Fruit fly (Drosophila melanogaster) whole organism, embryonic: Measurements from ENCODE around the gene CG43925.
A peak's percentile ranks its signal among the peaks of the same experiment; 100 is the strongest.

Experiments used
- ATbp ChIP-seq: fragments of 200-800 bp; sonication (Bioruptor generic); optimal IDR thresholded peaks from 2 replicates; lab custom pipeline; 2017; ENCODE audit warnings: missing biosample characterization, mild to moderate bottlenecking, missing genetic modification characterization, missing genetic modification reagents
- CG10209 ChIP-seq: fragments of 200-800 bp; sonication (Bioruptor generic); optimal IDR thresholded peaks from 3 replicates; lab custom pipeline; 2017; ENCODE audit warnings: missing biosample characterization, mild to moderate bottlenecking, missing genetic modification characterization, missing genetic modification reagents
- CG11093 ChIP-seq: fragments of 200-800 bp; sonication (Bioruptor generic); IDR thresholded peaks from 3 replicates; pipeline ENCODE4 v1.3.6; 2022; ENCODE audit warnings: missing biosample characterization, missing genetic modification characterization
- CG12219 ChIP-seq: fragments of 200-800 bp; sonication (Bioruptor generic); optimal IDR thresholded peaks from 3 replicates; lab custom pipeline; 2018; ENCODE audit warnings: missing biosample characterization, mild to moderate bottlenecking, missing genetic modification characterization
- CG12391 ChIP-seq: fragments of 200-800 bp; sonication (Bioruptor generic); optimal IDR thresholded peaks from 3 replicates; lab custom pipeline; 2018; ENCODE audit warnings: missing biosample characterization, mild to moderate bottlenecking, missing genetic modification characterization, moderate library complexity
- CG1529 ChIP-seq: fragments of 200-800 bp; sonication (Bioruptor generic); optimal IDR thresholded peaks from 3 replicates; lab custom pipeline; 2018; ENCODE audit warnings: missing biosample characterization, missing genetic modification characterization
- CG15601 ChIP-seq: fragments of 200-800 bp; sonication (Bioruptor generic); optimal IDR thresholded peaks from 3 replicates; lab custom pipeline; 2019; ENCODE audit warnings: missing biosample characterization, mild to moderate bottlenecking, missing genetic modification characterization, moderate library complexity
- CG1647 ChIP-seq: fragments of 200-800 bp; sonication (Bioruptor generic); optimal IDR thresholded peaks from 3 replicates; lab custom pipeline; 2016; ENCODE audit warnings: missing biosample characterization, missing genetic modification characterization
- CG16813 ChIP-seq: fragments of 200-800 bp; sonication (Bioruptor generic); IDR thresholded peaks from 3 replicates; pipeline ENCODE4 v1.3.6; 2022; ENCODE audit warnings: missing biosample characterization, missing genetic modification characterization; ENCODE audit not compliant: partially characterized antibody
- CG17328 ChIP-seq: fragments of 200-800 bp; sonication (Bioruptor generic); IDR thresholded peaks from 2 replicates; pipeline ENCODE4 v1.3.6; 2022; ENCODE audit warnings: missing biosample characterization, missing genetic modification characterization
- CG17361 ChIP-seq: fragments of 200-800 bp; sonication (Bioruptor generic); IDR thresholded peaks from 3 replicates; pipeline ENCODE4 v1.3.6; 2022; ENCODE audit warnings: missing biosample characterization, missing genetic modification characterization
- CG18599 ChIP-seq: fragments of 200-800 bp; sonication (Bioruptor generic); optimal IDR thresholded peaks from 3 replicates; lab custom pipeline; 2017; ENCODE audit warnings: missing biosample characterization, missing genetic modification characterization, mild to moderate bottlenecking, moderate library complexity, missing genetic modification reagents
- CG30431 ChIP-seq: fragments of 200-800 bp; sonication (Bioruptor generic); optimal IDR thresholded peaks from 2 replicates; lab custom pipeline; 2017; ENCODE audit warnings: missing biosample characterization, missing genetic modification characterization
- CG3163 ChIP-seq: fragments of 200-800 bp; sonication (Bioruptor generic); optimal IDR thresholded peaks from 3 replicates; lab custom pipeline; 2016; ENCODE audit warnings: missing biosample characterization, missing genetic modification characterization
- CG32532 ChIP-seq: fragments of 200-800 bp; sonication (Bioruptor generic); IDR thresholded peaks from 2 replicates; pipeline ENCODE4 v1.3.6; 2022; ENCODE audit warnings: missing biosample characterization, missing genetic modification characterization
- CG3281 ChIP-seq: fragments of 200-800 bp; sonication (Bioruptor generic); optimal IDR thresholded peaks from 3 replicates; lab custom pipeline; 2017; ENCODE audit warnings: missing biosample characterization, mild to moderate bottlenecking, missing genetic modification characterization
- CG3847 ChIP-seq: fragments of 200-800 bp; sonication (Bioruptor generic); IDR thresholded peaks from 2 replicates; pipeline ENCODE4 v1.3.6; 2022; ENCODE audit warnings: missing biosample characterization, missing genetic modification characterization
- CG6765 ChIP-seq: fragments of 200-800 bp; sonication (Bioruptor generic); optimal IDR thresholded peaks from 3 replicates; lab custom pipeline; 2017; ENCODE audit warnings: missing biosample characterization, mild to moderate bottlenecking, missing genetic modification characterization
- CG7372 ChIP-seq: fragments of 200-800 bp; sonication (Bioruptor generic); IDR thresholded peaks from 2 replicates; pipeline ENCODE4 v1.3.6; 2022; ENCODE audit warnings: missing biosample characterization, missing genetic modification characterization
- CG8944 ChIP-seq: fragments of 200-800 bp; sonication (Bioruptor generic); optimal IDR thresholded peaks from 3 replicates; lab custom pipeline; 2016; ENCODE audit warnings: missing biosample characterization, missing genetic modification characterization
- CG9876 ChIP-seq: fragments of 200-800 bp; sonication (Bioruptor generic); optimal IDR thresholded peaks from 2 replicates; lab custom pipeline; 2016; ENCODE audit warnings: missing biosample characterization, missing genetic modification characterization
- CHES-1-like ChIP-seq: fragments of 200-800 bp; sonication (Bioruptor generic); optimal IDR thresholded peaks from 2 replicates; lab custom pipeline; 2016; ENCODE audit warnings: missing biosample characterization, missing genetic modification characterization
- Dll ChIP-seq: fragments of 200-800 bp; sonication (Bioruptor generic); IDR thresholded peaks from 4 replicates; pipeline ENCODE4 v1.3.6; 2022; ENCODE audit warnings: missing biosample characterization, missing genetic modification characterization; ENCODE audit not compliant: partially characterized antibody
- Gug ChIP-seq: fragments of 200-800 bp; sonication (Bioruptor generic); IDR thresholded peaks from 4 replicates; pipeline ENCODE4 v1.3.6; 2022; ENCODE audit warnings: missing biosample characterization, missing genetic modification characterization
- HLH54F ChIP-seq: fragments of 200-800 bp; sonication (Bioruptor generic); optimal IDR thresholded peaks from 3 replicates; lab custom pipeline; 2016; ENCODE audit warnings: missing biosample characterization, missing genetic modification characterization
- Hey ChIP-seq: fragments of 200-800 bp; sonication (Bioruptor generic); optimal IDR thresholded peaks from 3 replicates; lab custom pipeline; 2018; ENCODE audit warnings: missing biosample characterization, mild to moderate bottlenecking, missing genetic modification characterization
- Nf-YC ChIP-seq: fragments of 200-800 bp; optimal IDR thresholded peaks from 3 replicates; lab custom pipeline; 2019; ENCODE audit warnings: missing biosample characterization, mild to moderate bottlenecking, missing genetic modification characterization, moderate library complexity
- Oaz ChIP-seq: fragments of 200-800 bp; sonication (Bioruptor generic); IDR thresholded peaks from 2 replicates; pipeline ENCODE4 v1.3.6; 2022; ENCODE audit warnings: missing biosample characterization, missing genetic modification characterization
- Rx ChIP-seq: fragments of 200-800 bp; sonication (Bioruptor generic); IDR thresholded peaks from 2 replicates; pipeline ENCODE4 v1.3.6; 2022; ENCODE audit warnings: missing biosample characterization, missing genetic modification characterization
- Scr ChIP-seq: fragments of 200-800 bp; sonication (Bioruptor generic); IDR thresholded peaks from 2 replicates; pipeline ENCODE4 v1.3.6; 2022; ENCODE audit warnings: missing biosample characterization, missing genetic modification characterization; ENCODE audit not compliant: partially characterized antibody
- Stat92E ChIP-seq, 3 experiments: fragments of >200 bp in 2 of 3; fragments of 200-800 bp in 1 of 3; sonication (Bioruptor generic) in 1 of 3; optimal IDR thresholded peaks; 2 replicates each; lab custom pipeline; 2017 to 2019; ENCODE audit warnings: missing biosample characterization in 3 of 3, missing genetic modification characterization in 3 of 3, mild to moderate bottlenecking in 1 of 3, moderate library complexity in 1 of 3
- Trl ChIP-seq, 3 experiments: fragments of >200 bp in 2 of 3; fragments of 200-800 bp in 1 of 3; sonication (Bioruptor generic) in 1 of 3; optimal IDR thresholded peaks; 2 replicates in 1 of 3; 3 replicates in 2 of 3; lab custom pipeline; 2016 to 2017; ENCODE audit warnings: missing biosample characterization in 1 of 3, missing genetic modification characterization in 1 of 3
- Xbp1 ChIP-seq: fragments of 200-800 bp; sonication (Bioruptor generic); optimal IDR thresholded peaks from 3 replicates; lab custom pipeline; 2016; ENCODE audit warnings: missing biosample characterization, mild to moderate bottlenecking, missing genetic modification characterization
- bigmax ChIP-seq: fragments of 200-800 bp; sonication (Bioruptor generic); optimal IDR thresholded peaks from 2 replicates; lab custom pipeline; 2018; ENCODE audit warnings: missing biosample characterization, mild to moderate bottlenecking, missing genetic modification characterization
- cas ChIP-seq: fragments of 200-800 bp; sonication (Bioruptor generic); IDR thresholded peaks from 2 replicates; pipeline ENCODE4 v1.3.6; 2022; ENCODE audit warnings: missing biosample characterization, missing genetic modification characterization
- dm ChIP-seq: fragments of 200-800 bp; sonication (Bioruptor generic); optimal IDR thresholded peaks from 3 replicates; lab custom pipeline; 2016; ENCODE audit warnings: missing biosample characterization, missing genetic modification characterization
- fd3F ChIP-seq: fragments of 200-800 bp; sonication (Bioruptor generic); optimal IDR thresholded peaks from 2 replicates; lab custom pipeline; 2018; ENCODE audit warnings: missing biosample characterization, mild to moderate bottlenecking, missing genetic modification characterization, moderate library complexity
- grau ChIP-seq: fragments of 200-800 bp; optimal IDR thresholded peaks from 3 replicates; lab custom pipeline; 2019; ENCODE audit warnings: missing biosample characterization, mild to moderate bottlenecking, missing genetic modification characterization, moderate library complexity
- hkb ChIP-seq, 2 experiments: fragments of 200-800 bp in 1 of 2; fragments of >200 bp in 1 of 2; sonication (Bioruptor generic) in 1 of 2; IDR thresholded peaks in 1 of 2; optimal IDR thresholded peaks in 1 of 2; 2 replicates each; pipeline versions ENCODE4 v1.3.6 to Lab custom; 2017 to 2022; ENCODE audit warnings: missing biosample characterization in 1 of 2, missing genetic modification characterization in 1 of 2
- hth ChIP-seq: fragments of >200 bp; optimal IDR thresholded peaks from 2 replicates; lab custom pipeline; 2017; ENCODE audit warnings: inconsistent platforms
- ind ChIP-seq: fragments of 200-800 bp; sonication (Bioruptor generic); optimal IDR thresholded peaks from 3 replicates; lab custom pipeline; 2016; ENCODE audit warnings: missing biosample characterization, missing genetic modification characterization
- jigr1 ChIP-seq: fragments of 200-800 bp; sonication (Bioruptor generic); IDR thresholded peaks from 3 replicates; pipeline ENCODE4 v1.3.6; 2022; ENCODE audit warnings: missing biosample characterization, missing genetic modification characterization
- jing ChIP-seq: fragments of 200-800 bp; sonication (Bioruptor generic); optimal IDR thresholded peaks from 2 replicates; lab custom pipeline; 2018; ENCODE audit warnings: missing biosample characterization, mild to moderate bottlenecking, missing genetic modification characterization
- pho ChIP-seq: fragments of 200-800 bp; sonication (Bioruptor generic); optimal IDR thresholded peaks from 2 replicates; lab custom pipeline; 2016; ENCODE audit warnings: missing biosample characterization, missing genetic modification characterization
- pnt ChIP-seq: fragments of 200-800 bp; sonication (Bioruptor generic); optimal IDR thresholded peaks from 3 replicates; lab custom pipeline; 2016; ENCODE audit warnings: missing biosample characterization, missing genetic modification characterization
- scrt ChIP-seq: fragments of 200-800 bp; sonication (Bioruptor generic); optimal IDR thresholded peaks from 2 replicates; lab custom pipeline; 2018; ENCODE audit warnings: missing biosample characterization, mild to moderate bottlenecking, missing genetic modification characterization, moderate library complexity
- sens ChIP-seq: fragments of 200-800 bp; sonication (Bioruptor generic); peaks from one replicate; lab custom pipeline; 2016; ENCODE audit warnings: missing biosample characterization, missing genetic modification characterization
- shn ChIP-seq: fragments of 200-800 bp; sonication (Bioruptor generic); optimal IDR thresholded peaks from 3 replicates; lab custom pipeline; 2016; ENCODE audit warnings: missing biosample characterization, missing genetic modification characterization
- stc ChIP-seq: fragments of 200-800 bp; sonication (Bioruptor generic); IDR thresholded peaks from 2 replicates; pipeline ENCODE4 v1.3.6; 2022; ENCODE audit warnings: missing biosample characterization, missing genetic modification characterization

The CG43925 gene

dm6 chr2L:13203437-13204137 is 27.4 kb downstream of the CG43925 start, which contains the start of gene Pect (continued):
- TF ChIP-seq Trl (optimal IDR thresholded peaks at IDR 0.05; lab: Kevin White, UChicago) = peak in 1 of 2 experiments; percentile 66
- TF ChIP-seq Trl (GFP tag; optimal IDR thresholded peaks at IDR 0.05; lab: Kevin White, UChicago) = no peak
- TF ChIP-seq CG17328 = no peak
- TF ChIP-seq Scr (GFP tag; lab: Robert Waterston, UW) = peak; percentile 63
- no peak for TF ChIP-seq hth (lab: Kevin White, UChicago)
- TF ChIP-seq grau (tag; lab: Kevin White, UChicago) = peak; percentile 20
- TF ChIP-seq CG3847 (GFP tag; lab: Robert Waterston, UW) = 0 out of 2 replicates have a peak, but pooled peaks have one; percentile 28
- TF ChIP-seq CG17361 (GFP tag; lab: Robert Waterston, UW) = no peak
- TF ChIP-seq fd3F (GFP tag; lab: Kevin White, UChicago) = no peak
- no peak for TF ChIP-seq CG1647 (GFP tag; lab: Kevin White, UChicago)
- TF ChIP-seq pnt (GFP tag; lab: Kevin White, UChicago) = no peak
- TF ChIP-seq Xbp1 (GFP tag; lab: Kevin White, UChicago) = peak; percentile 2
- no peak for TF ChIP-seq ind (GFP tag; lab: Kevin White, UChicago)
- no peak for TF ChIP-seq CHES-1-like
- no peak for TF ChIP-seq CG10209
- TF ChIP-seq hkb (optimal IDR thresholded peaks at IDR 0.05; lab: Kevin White, UChicago) = no peak
- TF ChIP-seq hkb (GFP tag; IDR thresholded peaks at IDR 0.05; lab: Robert Waterston, UW) = 0 out of 2 replicates have a peak, but pooled peaks have one; percentile 52
- TF ChIP-seq Hey (tag; lab: Kevin White, UChicago) = no peak
- no peak for TF ChIP-seq Nf-YC (tag; lab: Kevin White, UChicago)
- peak; percentile 6 for TF ChIP-seq sens
- no peak for TF ChIP-seq CG30431 (GFP tag; lab: Kevin White, UChicago)
- peak; percentile 64 for TF ChIP-seq dm (GFP tag; lab: Kevin White, UChicago)
- TF ChIP-seq CG18599 (GFP tag; lab: Kevin White, UChicago) = no peak
- no peak for TF ChIP-seq ATbp (GFP tag; lab: Kevin White, UChicago)
- TF ChIP-seq stc (GFP tag; lab: Robert Waterston, UW) = peak; percentile 19; the same call in 1 of the 2 replicates
- no peak for TF ChIP-seq shn (GFP tag; lab: Kevin White, UChicago)
- TF ChIP-seq CG9876 (GFP tag; lab: Kevin White, UChicago) = no peak
- no peak for TF ChIP-seq HLH54F (GFP tag; lab: Kevin White, UChicago)
- TF ChIP-seq CG15601 (tag; lab: Kevin White, UChicago) = no peak
- no peak for TF ChIP-seq cas (GFP tag; lab: Robert Waterston, UW)
- peak; percentile 9 for TF ChIP-seq CG6765 (GFP tag; lab: Kevin White, UChicago)
- no peak for TF ChIP-seq Rx (GFP tag; lab: Robert Waterston, UW)
- TF ChIP-seq jing = no peak
- TF ChIP-seq CG12391 (tag; lab: Kevin White, UChicago) = peak; percentile 63
- peak; percentile 60; the same call in 1 of the 2 replicates for TF ChIP-seq CG32532 (GFP tag; lab: Robert Waterston, UW)
- TF ChIP-seq CG8944 (GFP tag; lab: Kevin White, UChicago) = no peak
- no peak for TF ChIP-seq CG11093 (GFP tag; lab: Robert Waterston, UW)
- TF ChIP-seq CG3281 (GFP tag; lab: Kevin White, UChicago) = no peak
- no peak for TF ChIP-seq Oaz (GFP tag; lab: Robert Waterston, UW)
- TF ChIP-seq CG3163 (GFP tag; lab: Kevin White, UChicago) = no peak
- TF ChIP-seq CG7372 (GFP tag; lab: Robert Waterston, UW) = no peak
- TF ChIP-seq Stat92E (GFP tag; optimal IDR thresholded peaks at IDR 0.05; lab: Kevin White, UChicago) = peak in 1 of 3 experiments; percentile 41
- no peak for TF ChIP-seq CG1529
- no peak for TF ChIP-seq scrt (GFP tag; lab: Kevin White, UChicago)
- TF ChIP-seq Gug (GFP tag; lab: Robert Waterston, UW) = no peak
- no peak for TF ChIP-seq jigr1
- peak; percentile 53 for TF ChIP-seq CG16813 (GFP tag; lab: Robert Waterston, UW)
- no peak for TF ChIP-seq CG12219 (GFP tag; lab: Kevin White, UChicago)
- TF ChIP-seq pho (GFP tag; lab: Kevin White, UChicago) = no peak
- TF ChIP-seq Dll (GFP tag; lab: Robert Waterston, UW) = peak; percentile 62; the same call in 2 of the 4 replicates
- TF ChIP-seq bigmax = no peak
